Worm (Caenorhabditis elegans) whole organism, L3 larva: ENCODE measurements around the gene cng-3.

Experiments used
- elt-1 ChIP-seq: fragments of 150-350 bp; optimal IDR thresholded peaks from 2 replicates; lab custom pipeline; 2014; ENCODE audit warnings: missing biosample characterization, missing genetic modification characterization
- fkh-10 ChIP-seq: sonication (generic microtip); optimal IDR thresholded peaks from 2 replicates; lab custom pipeline; 2017; ENCODE audit warnings: missing biosample characterization, missing genetic modification reagents, missing genetic modification characterization
- nfya-1 ChIP-seq: sonication (generic microtip); optimal IDR thresholded peaks from 2 replicates; lab custom pipeline; 2017; ENCODE audit warnings: missing genetic modification characterization, mild to moderate bottlenecking, missing compliant biosample characterization, antibody characterized with exemption, moderate library complexity; ENCODE audit not compliant: insufficient read depth
- nhr-237 ChIP-seq: fragments of 150-350 bp; optimal IDR thresholded peaks from 2 replicates; lab custom pipeline; 2014; ENCODE audit warnings: missing biosample characterization, missing genetic modification characterization
- pqm-1 ChIP-seq: fragments of 150-350 bp; optimal IDR thresholded peaks from 2 replicates; lab custom pipeline; 2017; ENCODE audit warnings: missing biosample characterization, missing genetic modification characterization, inconsistent platforms

DNA sequence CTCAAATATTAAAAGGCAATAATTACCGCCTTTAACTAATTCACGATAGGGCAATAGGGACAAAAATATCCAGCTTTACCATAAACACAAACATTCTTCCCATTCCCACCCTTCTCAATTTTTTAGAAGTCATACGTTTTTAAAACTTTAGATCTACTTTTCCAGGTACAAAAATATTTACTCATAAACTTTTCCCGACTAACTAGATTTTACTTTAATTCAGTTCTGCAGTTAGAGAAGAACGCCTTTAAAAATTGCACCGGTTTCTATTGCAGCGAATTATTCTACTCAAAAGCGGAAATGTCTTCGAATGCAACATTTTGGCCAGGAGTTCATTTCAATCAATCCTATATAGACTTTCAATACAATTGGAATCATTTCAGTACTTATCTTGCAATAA, 15.5 kb upstream of the cng-3 start, which contains the start of gene sru-3:
- no peak for TF ChIP-seq elt-1 (tag; lab: Kevin White, UChicago)
- TF ChIP-seq nhr-237 (tag; lab: Kevin White, UChicago) = no peak
- TF ChIP-seq nfya-1 (tag; lab: Kevin White, UChicago) = no peak
- no peak for TF ChIP-seq pqm-1 (tag; lab: Kevin White, UChicago)
- TF ChIP-seq fkh-10 (GFP tag; lab: Kevin White, UChicago) = no peak
